Fruit fly (Drosophila melanogaster): ENCODE measurements around the gene Mtch.

The Mtch gene

DNA sequence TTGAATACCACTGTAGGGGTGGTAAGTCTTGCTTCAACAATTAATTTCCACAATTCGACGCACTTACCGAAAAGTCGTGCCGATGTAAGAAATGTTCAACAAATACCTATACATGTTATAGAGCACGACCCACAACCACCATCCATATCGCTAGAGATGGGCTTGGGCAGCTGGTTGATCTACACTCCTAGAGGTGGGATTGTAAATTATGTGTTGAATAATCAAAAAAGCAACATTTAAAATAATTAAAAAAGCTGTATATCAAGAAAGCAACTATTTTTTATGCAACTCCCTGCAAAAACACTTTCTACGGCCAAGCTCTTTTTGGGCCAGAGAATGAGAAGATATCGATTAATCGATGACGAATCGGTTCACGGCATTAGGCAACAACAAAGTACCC, at the start of gene Mtch, which contains the start of the genes CG34140 and Mkp:
TSS of gene Mtch (plus strand) at position 376 of the 400 bp plus-strand sequence.
TSS of gene CG34140 (minus strand) at position 174 of the 400 bp plus-strand sequence.
TSS of gene Mkp (minus strand) at position 290 of the 400 bp plus-strand sequence.
- TF ChIP-seq CG3032 (tag; optimal IDR thresholded peaks at IDR 0.05) (peak; percentile 78), topi (GFP tag; optimal IDR thresholded peaks at IDR 0.05) (no peak), CG1621 (tag; optimal IDR thresholded peaks at IDR 0.05) (no peak), fd59A (GFP tag; optimal IDR thresholded peaks at IDR 0.05) (peak; percentile 37), acj6 (GFP tag; optimal IDR thresholded peaks at IDR 0.05) (peak; percentile 79), CG6276 (GFP tag; optimal IDR thresholded peaks at IDR 0.05) (no peak), CG8319 (GFP tag; optimal IDR thresholded peaks at IDR 0.05) (peak; percentile 58), Sox102F (GFP tag; optimal IDR thresholded peaks at IDR 0.05) (no peak), Lpt (GFP tag; optimal IDR thresholded peaks at IDR 0.05) (peak; percentile 50), Sox14 (GFP tag; optimal IDR thresholded peaks at IDR 0.05) (peak; percentile 88), CG11294 (GFP tag; IDR thresholded peaks at IDR 0.05) (peak; percentile 37; the same call in 1 of the 2 replicates), fd85E (GFP tag; optimal IDR thresholded peaks at IDR 0.05) (peak; percentile 53), dsx (GFP tag; optimal IDR thresholded peaks at IDR 0.05; ENCODE audit: poor library complexity, severe bottlenecking) (peak; percentile 88), Eip93F (GFP tag; optimal IDR thresholded peaks at IDR 0.05) (no peak), cyc (GFP tag; optimal IDR thresholded peaks at IDR 0.05) (peak; percentile 85), Hr4 (GFP tag; optimal IDR thresholded peaks at IDR 0.05) (no peak), CG8632 (GFP tag; optimal IDR thresholded peaks at IDR 0.05) (peak; percentile 67), CG9139 (GFP tag; optimal IDR thresholded peaks at IDR 0.05) (no peak), Gug (GFP tag; IDR thresholded peaks at IDR 0.05) (peak; percentile 72), Met (GFP tag; optimal IDR thresholded peaks at IDR 0.05) (no peak), salr (GFP tag; optimal IDR thresholded peaks at IDR 0.05) (no peak), achi (GFP tag; optimal IDR thresholded peaks at IDR 0.05) (no peak), CG15336 (GFP tag; IDR thresholded peaks at IDR 0.05) (no peak), Ets21C (GFP tag; optimal IDR thresholded peaks at IDR 0.05) (peak; percentile 81), Hr38 (GFP tag; optimal IDR thresholded peaks at IDR 0.05) (peak; percentile 69), CG6792 (GFP tag; optimal IDR thresholded peaks at IDR 0.05) (peak; percentile 84), ss (GFP tag; optimal IDR thresholded peaks at IDR 0.05) (no peak), CG7368 (GFP tag; optimal IDR thresholded peaks at IDR 0.05) (no peak), Eip75B (GFP tag; optimal IDR thresholded peaks at IDR 0.05) (no peak), pdm3 (GFP tag; optimal IDR thresholded peaks at IDR 0.05) (no peak), CG10631 (GFP tag; optimal IDR thresholded peaks at IDR 0.05) (peak; percentile 85), lz (GFP tag; optimal IDR thresholded peaks at IDR 0.05) (peak; percentile 91), CG4318 (GFP tag; optimal IDR thresholded peaks at IDR 0.05) (no peak), net (GFP tag; optimal IDR thresholded peaks at IDR 0.05) (no peak), CG6808 (GFP tag; optimal IDR thresholded peaks at IDR 0.05) (no peak), spab (GFP tag; optimal IDR thresholded peaks at IDR 0.05) (no peak), Hr39 (GFP tag; optimal IDR thresholded peaks at IDR 0.05) (no peak), CG6854 (GFP tag; optimal IDR thresholded peaks at IDR 0.05) (no peak), CG8119 (GFP tag; IDR thresholded peaks at IDR 0.05) (no peak; the same call in none of the 3 replicates), Ets96B (tag; optimal IDR thresholded peaks at IDR 0.05) (no peak), CG10669 (GFP tag; optimal IDR thresholded peaks at IDR 0.05) (no peak), vri (GFP tag; optimal IDR thresholded peaks at IDR 0.05) (no peak), CG31627 (GFP tag; optimal IDR thresholded peaks at IDR 0.05) (peak; percentile 89), CG16779 (tag; optimal IDR thresholded peaks at IDR 0.05) (no peak), CG3919 (GFP tag; optimal IDR thresholded peaks at IDR 0.05) (no peak), Smox (GFP tag; optimal IDR thresholded peaks at IDR 0.05) (peak; percentile 87), svp (GFP tag) (peak; percentile 98), fkh (GFP tag; optimal IDR thresholded peaks at IDR 0.05) (no peak), Eip78C (GFP tag) (no peak), CG32006 (GFP tag; optimal IDR thresholded peaks at IDR 0.05) (no peak), OdsH (GFP tag; optimal IDR thresholded peaks at IDR 0.05) (no peak), CG34406 (GFP tag; optimal IDR thresholded peaks at IDR 0.05) (peak; percentile 73), dac (GFP tag; optimal IDR thresholded peaks at IDR 0.05) (no peak)

Measured in whole organism, prepupa.